Worm (Caenorhabditis elegans) whole organism, L4/young adult: ENCODE measurements around the gene bath-45.

Experiments
- W03F9.2 ChIP-seq: fragments of 150-350 bp; optimal IDR thresholded peaks from 2 replicates; lab custom pipeline; 2014; ENCODE audit warnings: missing biosample characterization, missing genetic modification characterization
- dao-5 ChIP-seq: sonication (generic microtip); optimal IDR thresholded peaks from 2 replicates; lab custom pipeline; 2016; ENCODE audit warnings: missing genotype, missing genetic modification characterization, moderate library complexity, missing compliant biosample characterization
- him-1 ChIP-seq: sonication (generic microtip); optimal IDR thresholded peaks from 2 replicates; lab custom pipeline; 2016; ENCODE audit warnings: missing genotype, missing genetic modification reagents, missing genetic modification characterization, missing compliant biosample characterization

Gene bath-45

ce11 chrII:13116710-13117109 lies 6.1 kb upstream of the bath-45 start, which contains the start of gene rict-1:
TSS of gene rict-1 (minus strand) at chrII:13116810.
- TF ChIP-seq dao-5, result no peak
- no peak for TF ChIP-seq him-1 (tag; lab: Kevin White, UChicago)
- TF ChIP-seq W03F9.2 (tag; lab: Kevin White, UChicago), result no peak

ce11 chrII:13117135-13117534 lies 5.7 kb upstream of the bath-45 start, which contains the start of gene gfm-1:
TSS of gene gfm-1 (plus strand) at chrII:13117483.
- TF ChIP-seq W03F9.2 (tag; lab: Kevin White, UChicago) (peak; percentile 82), dao-5 (no peak)

- TF ChIP-seq dao-5 (no peak), W03F9.2 (tag; lab: Kevin White, UChicago) (no peak), him-1 (tag; lab: Kevin White, UChicago) (no peak)
These were observed 6.8 kb downstream of the bath-45 start, which contains the start of gene F29C12.6 for ce11 chrII:13129602-13130001. TSS of gene F29C12.6 (plus strand) at chrII:13129902.

- TF ChIP-seq him-1 (tag; lab: Kevin White, UChicago) (no peak), W03F9.2 (tag; lab: Kevin White, UChicago) (no peak), dao-5 (no peak)
These were observed 7.8 kb downstream of the bath-45 start for ce11 chrII:13130576-13130975.

ce11 chrII:13139573-13139972 lies 16.8 kb downstream of the bath-45 start:
- TF ChIP-seq him-1 (tag; lab: Kevin White, UChicago), result no peak
- TF ChIP-seq W03F9.2 (tag; lab: Kevin White, UChicago), result no peak
- no peak for TF ChIP-seq dao-5

- TF ChIP-seq dao-5 (no peak), W03F9.2 (tag; lab: Kevin White, UChicago) (no peak), him-1 (tag; lab: Kevin White, UChicago) (no peak)
These were observed 19.6 kb downstream of the bath-45 start for ce11 chrII:13142372-13142771.

- TF ChIP-seq W03F9.2 (tag; lab: Kevin White, UChicago) (no peak), him-1 (tag; lab: Kevin White, UChicago) (no peak), dao-5 (no peak)
These were observed 22.4 kb downstream of the bath-45 start, which contains the start of gene mltn-1 for ce11 chrII:13145204-13145603. TSS of gene mltn-1 (minus strand) at chrII:13145225.

- no peak for TF ChIP-seq dao-5
- TF ChIP-seq him-1 (tag; lab: Kevin White, UChicago), result no peak
- no peak for TF ChIP-seq W03F9.2 (tag; lab: Kevin White, UChicago)
These were observed 25.4 kb downstream of the bath-45 start for ce11 chrII:13148247-13148646.

ce11 chrII:13149965-13150364 lies 27.1 kb downstream of the bath-45 start:
- TF ChIP-seq W03F9.2 (tag; lab: Kevin White, UChicago), result no peak

ce11 chrII:13152409-13152808 lies 29.6 kb downstream of the bath-45 start:
- no peak for TF ChIP-seq W03F9.2 (tag; lab: Kevin White, UChicago)
- TF ChIP-seq dao-5, result no peak
- TF ChIP-seq him-1 (tag; lab: Kevin White, UChicago), result no peak

ce11 chrII:13153299-13153698 lies 30.5 kb downstream of the bath-45 start, which contains the start of gene spe-18:
TSS of gene spe-18 (minus strand) at chrII:13153399.
- TF ChIP-seq dao-5 (no peak), W03F9.2 (tag; lab: Kevin White, UChicago) (no peak), him-1 (tag; lab: Kevin White, UChicago) (no peak)

- no peak for TF ChIP-seq W03F9.2 (tag; lab: Kevin White, UChicago)
- no peak for TF ChIP-seq dao-5
These were observed 33.3 kb downstream of the bath-45 start for ce11 chrII:13156071-13156470.

- TF ChIP-seq him-1 (tag; lab: Kevin White, UChicago) (peak; percentile 26), W03F9.2 (tag; lab: Kevin White, UChicago) (peak; percentile 79), dao-5 (no peak)
These were observed 34.2 kb downstream of the bath-45 start, which contains the start of the genes hpr-17 and F32A11.1 for ce11 chrII:13156971-13157370. TSS of gene hpr-17 (minus strand) at chrII:13157047. TSS of gene F32A11.1 (plus strand) at chrII:13157329.

- TF ChIP-seq him-1 (tag; lab: Kevin White, UChicago) (no peak), dao-5 (no peak), W03F9.2 (tag; lab: Kevin White, UChicago) (no peak)
These were observed 37.0 kb downstream of the bath-45 start for ce11 chrII:13159869-13160268.

- TF ChIP-seq dao-5 (no peak), him-1 (tag; lab: Kevin White, UChicago) (no peak), W03F9.2 (tag; lab: Kevin White, UChicago) (no peak)
These were observed 40.2 kb downstream of the bath-45 start for ce11 chrII:13163009-13163408.
